Fruit fly (Drosophila melanogaster) whole organism, embryonic: ENCODE measurements around the gene CG14273.

Source experiments
- ATbp ChIP-seq: fragments of 200-800 bp; sonication (Bioruptor generic); optimal IDR thresholded peaks from 2 replicates; lab custom pipeline; 2017; ENCODE audit warnings: missing biosample characterization, mild to moderate bottlenecking, missing genetic modification characterization, missing genetic modification reagents
- Atf6 ChIP-seq: fragments of 200-800 bp; sonication (Bioruptor generic); IDR thresholded peaks from 2 replicates; pipeline ENCODE4 v1.3.6; 2022; ENCODE audit warnings: missing biosample characterization, missing genetic modification characterization
- Bteb2 ChIP-seq: fragments of 200-800 bp; sonication (Bioruptor generic); optimal IDR thresholded peaks from 2 replicates; lab custom pipeline; 2016; ENCODE audit warnings: missing biosample characterization, missing genetic modification characterization
- CG10267 ChIP-seq: fragments of 200-800 bp; sonication (Bioruptor generic); optimal IDR thresholded peaks from 2 replicates; lab custom pipeline; 2018; ENCODE audit warnings: missing biosample characterization, mild to moderate bottlenecking, missing genetic modification characterization, moderate library complexity
- CG11696 ChIP-seq: fragments of 200-800 bp; sonication (Bioruptor generic); IDR thresholded peaks from 2 replicates; pipeline ENCODE4 v1.3.6; 2022; ENCODE audit warnings: missing biosample characterization, missing genetic modification characterization
- CG15479 ChIP-seq: fragments of 200-800 bp; sonication (Bioruptor generic); optimal IDR thresholded peaks from 3 replicates; lab custom pipeline; 2019; ENCODE audit warnings: missing biosample characterization, mild to moderate bottlenecking, missing genetic modification characterization, moderate library complexity
- CG16813 ChIP-seq: fragments of 200-800 bp; sonication (Bioruptor generic); IDR thresholded peaks from 3 replicates; pipeline ENCODE4 v1.3.6; 2022; ENCODE audit warnings: missing biosample characterization, missing genetic modification characterization; ENCODE audit not compliant: partially characterized antibody
- CG17385 ChIP-seq: fragments of 200-800 bp; sonication (Bioruptor generic); optimal IDR thresholded peaks from 3 replicates; lab custom pipeline; 2018; ENCODE audit warnings: missing biosample characterization, mild to moderate bottlenecking, missing genetic modification characterization
- CG17802 ChIP-seq: fragments of 200-800 bp; sonication (Bioruptor generic); optimal IDR thresholded peaks from 2 replicates; lab custom pipeline; 2018; ENCODE audit warnings: missing biosample characterization, mild to moderate bottlenecking, missing genetic modification characterization, moderate library complexity
- CG1792 ChIP-seq: fragments of 200-800 bp; sonication (Bioruptor generic); optimal IDR thresholded peaks from 2 replicates; lab custom pipeline; 2016; ENCODE audit warnings: missing biosample characterization, missing genetic modification characterization
- CG18011 ChIP-seq: fragments of 200-800 bp; sonication (Bioruptor generic); optimal IDR thresholded peaks from 2 replicates; lab custom pipeline; 2017; ENCODE audit warnings: missing biosample characterization, missing genetic modification characterization, mild to moderate bottlenecking, moderate library complexity, missing genotype
- CG32772 ChIP-seq: fragments of 200-800 bp; sonication (Bioruptor generic); IDR thresholded peaks from 2 replicates; pipeline ENCODE4 v1.3.6; 2022; ENCODE audit warnings: missing biosample characterization, missing genetic modification characterization
- CG3995 ChIP-seq: fragments of 200-800 bp; sonication (Bioruptor generic); optimal IDR thresholded peaks from 3 replicates; lab custom pipeline; 2016; ENCODE audit warnings: missing biosample characterization, missing genetic modification characterization
- CG4328 ChIP-seq: fragments of 200-800 bp; sonication (Bioruptor generic); optimal IDR thresholded peaks from 3 replicates; lab custom pipeline; 2017; ENCODE audit warnings: missing biosample characterization, missing genetic modification reagents, missing genetic modification characterization
- CG4617 ChIP-seq: fragments of 200-800 bp; sonication (Bioruptor generic); optimal IDR thresholded peaks from 3 replicates; lab custom pipeline; 2016; ENCODE audit warnings: missing biosample characterization, missing genetic modification characterization, borderline replicate concordance
- CG6654 ChIP-seq: fragments of 200-800 bp; sonication (Bioruptor generic); optimal IDR thresholded peaks from 2 replicates; lab custom pipeline; 2017; ENCODE audit warnings: missing biosample characterization, mild to moderate bottlenecking, missing genetic modification characterization
- CG6689 ChIP-seq: fragments of 200-800 bp; sonication (Bioruptor generic); IDR thresholded peaks from 2 replicates; pipeline ENCODE4 v1.3.6; 2022; ENCODE audit warnings: missing biosample characterization, missing genetic modification characterization
- CG6854 ChIP-seq: fragments of 200-800 bp; sonication (Bioruptor generic); optimal IDR thresholded peaks from 3 replicates; lab custom pipeline; 2017; ENCODE audit warnings: missing biosample characterization, mild to moderate bottlenecking, missing genetic modification characterization
- CG7556 ChIP-seq: fragments of 200-800 bp; sonication (Bioruptor generic); optimal IDR thresholded peaks from 2 replicates; lab custom pipeline; 2017; ENCODE audit warnings: missing biosample characterization, mild to moderate bottlenecking, missing genetic modification characterization
- CG8089 ChIP-seq: fragments of 200-800 bp; sonication (Bioruptor generic); optimal IDR thresholded peaks from 3 replicates; lab custom pipeline; 2016; ENCODE audit warnings: missing biosample characterization, missing genetic modification characterization
- Chrac-16 ChIP-seq: fragments of 200-800 bp; sonication (Bioruptor generic); optimal IDR thresholded peaks from 3 replicates; lab custom pipeline; 2016; ENCODE audit warnings: missing biosample characterization, missing genetic modification characterization
- Drgx ChIP-seq: fragments of 200-800 bp; sonication (Bioruptor generic); IDR thresholded peaks from 2 replicates; pipeline ENCODE4 v1.3.6; 2022; ENCODE audit warnings: missing biosample characterization, missing genetic modification characterization
- E2f1 ChIP-seq: fragments of 200-800 bp; sonication (Bioruptor generic); IDR thresholded peaks from 2 replicates; pipeline ENCODE4 v1.3.6; 2022; ENCODE audit warnings: missing biosample characterization, missing genetic modification characterization
- Gsc ChIP-seq: fragments of 200-800 bp; sonication (Bioruptor generic); IDR thresholded peaks from 2 replicates; pipeline ENCODE4 v1.3.6; 2022; ENCODE audit warnings: missing biosample characterization, missing genetic modification characterization
- Gug ChIP-seq: fragments of 200-800 bp; sonication (Bioruptor generic); IDR thresholded peaks from 4 replicates; pipeline ENCODE4 v1.3.6; 2022; ENCODE audit warnings: missing biosample characterization, missing genetic modification characterization
- HmgZ ChIP-seq: fragments of 200-800 bp; sonication (Bioruptor generic); optimal IDR thresholded peaks from 2 replicates; lab custom pipeline; 2018; ENCODE audit warnings: missing biosample characterization, mild to moderate bottlenecking, missing genetic modification characterization
- Kr ChIP-seq: fragments of 200-800 bp; sonication (Bioruptor generic); optimal IDR thresholded peaks from 2 replicates; lab custom pipeline; 2017; ENCODE audit warnings: missing biosample characterization, mild to moderate bottlenecking, missing genetic modification characterization
- Neu2 ChIP-seq: fragments of 200-800 bp; sonication (Bioruptor generic); optimal IDR thresholded peaks from 3 replicates; lab custom pipeline; 2016; ENCODE audit warnings: missing biosample characterization, missing genetic modification characterization, borderline replicate concordance
- Nf-YC ChIP-seq: fragments of 200-800 bp; optimal IDR thresholded peaks from 3 replicates; lab custom pipeline; 2019; ENCODE audit warnings: missing biosample characterization, mild to moderate bottlenecking, missing genetic modification characterization, moderate library complexity
- Ptx1 ChIP-seq: fragments of 200-800 bp; sonication (Bioruptor generic); IDR thresholded peaks from 2 replicates; pipeline ENCODE4 v1.3.6; 2022; ENCODE audit warnings: missing biosample characterization, missing genetic modification characterization
- Rfx ChIP-seq: fragments of 200-800 bp; sonication (Bioruptor generic); IDR thresholded peaks from 2 replicates; pipeline ENCODE4 v1.3.6; 2022; ENCODE audit warnings: missing biosample characterization, missing genetic modification characterization
- Side ChIP-seq: fragments of 200-800 bp; sonication (Bioruptor generic); optimal IDR thresholded peaks from 2 replicates; lab custom pipeline; 2016; ENCODE audit warnings: missing biosample characterization, missing genetic modification characterization
- Sin3A ChIP-seq: fragments of >200 bp; optimal IDR thresholded peaks from 2 replicates; lab custom pipeline; 2018
- Taf1 ChIP-seq: fragments of 200-800 bp; sonication (Bioruptor generic); IDR thresholded peaks from 2 replicates; pipeline ENCODE4 v1.3.6; 2022; ENCODE audit warnings: missing biosample characterization, missing genetic modification characterization
- Xbp1 ChIP-seq: fragments of 200-800 bp; sonication (Bioruptor generic); optimal IDR thresholded peaks from 3 replicates; lab custom pipeline; 2016; ENCODE audit warnings: missing biosample characterization, mild to moderate bottlenecking, missing genetic modification characterization
- amos ChIP-seq: fragments of 200-800 bp; sonication (Bioruptor generic); IDR thresholded peaks from 2 replicates; pipeline ENCODE4 v1.3.6; 2022; ENCODE audit warnings: missing biosample characterization, missing genetic modification characterization; ENCODE audit not compliant: partially characterized antibody
- cas ChIP-seq: fragments of 200-800 bp; sonication (Bioruptor generic); IDR thresholded peaks from 2 replicates; pipeline ENCODE4 v1.3.6; 2022; ENCODE audit warnings: missing biosample characterization, missing genetic modification characterization
- esg ChIP-seq: fragments of 200-800 bp; sonication (Bioruptor generic); conservative IDR thresholded peaks from 2 replicates; pipeline ENCODE4 v1.3.6; 2022; ENCODE audit warnings: missing biosample characterization, missing genetic modification characterization
- exex ChIP-seq: fragments of 200-800 bp; sonication (Bioruptor generic); optimal IDR thresholded peaks from 4 replicates; lab custom pipeline; 2018; ENCODE audit warnings: missing biosample characterization, mild to moderate bottlenecking, missing genetic modification characterization, moderate library complexity
- fd96Cb ChIP-seq: fragments of 200-800 bp; sonication (Bioruptor generic); optimal IDR thresholded peaks from 2 replicates; lab custom pipeline; 2018; ENCODE audit warnings: missing biosample characterization, mild to moderate bottlenecking, missing genetic modification characterization, moderate library complexity
- inv ChIP-seq: fragments of 200-800 bp; sonication (Bioruptor generic); IDR thresholded peaks from 2 replicates; pipeline ENCODE4 v1.3.6; 2022; ENCODE audit warnings: missing biosample characterization, missing genetic modification characterization; ENCODE audit not compliant: partially characterized antibody
- kay ChIP-seq: fragments of 200-800 bp; sonication (Bioruptor generic); optimal IDR thresholded peaks from 2 replicates; lab custom pipeline; 2016; ENCODE audit warnings: missing biosample characterization, missing genetic modification characterization
- klu ChIP-seq: fragments of 200-800 bp; sonication (Bioruptor generic); IDR thresholded peaks from 2 replicates; pipeline ENCODE4 v1.3.6; 2022; ENCODE audit warnings: missing biosample characterization, missing genetic modification characterization
- lab ChIP-seq: fragments of 200-800 bp; sonication (Bioruptor generic); optimal IDR thresholded peaks from 3 replicates; lab custom pipeline; 2017; ENCODE audit warnings: missing biosample characterization, missing genetic modification characterization, mild to moderate bottlenecking, moderate library complexity, missing genetic modification reagents
- nom ChIP-seq: fragments of 200-800 bp; sonication (Bioruptor generic); optimal IDR thresholded peaks from 2 replicates; lab custom pipeline; 2017; ENCODE audit warnings: missing biosample characterization, missing genetic modification characterization, mild to moderate bottlenecking, moderate library complexity, missing genetic modification reagents
- pfk ChIP-seq: fragments of 200-800 bp; sonication (Bioruptor generic); optimal IDR thresholded peaks from 2 replicates; lab custom pipeline; 2018; ENCODE audit warnings: missing biosample characterization, mild to moderate bottlenecking, missing genetic modification characterization, moderate library complexity
- pzg ChIP-seq: fragments of 200-800 bp; sonication (Bioruptor generic); optimal IDR thresholded peaks from 3 replicates; lab custom pipeline; 2018; ENCODE audit warnings: missing biosample characterization, mild to moderate bottlenecking, missing genetic modification characterization, moderate library complexity
- schlank ChIP-seq: fragments of 200-800 bp; sonication (Bioruptor generic); optimal IDR thresholded peaks from 2 replicates; lab custom pipeline; 2018; ENCODE audit warnings: missing biosample characterization, mild to moderate bottlenecking, missing genetic modification characterization
- sd ChIP-seq: fragments of 200-800 bp; sonication (Bioruptor generic); optimal IDR thresholded peaks from 3 replicates; lab custom pipeline; 2018; ENCODE audit warnings: missing biosample characterization, mild to moderate bottlenecking, missing genetic modification characterization, moderate library complexity
- seq ChIP-seq: fragments of 200-800 bp; sonication (Bioruptor generic); IDR thresholded peaks from 2 replicates; pipeline ENCODE4 v1.3.6; 2022; ENCODE audit warnings: missing biosample characterization, missing genetic modification characterization
- sr ChIP-seq: fragments of 200-800 bp; sonication (Bioruptor generic); IDR thresholded peaks from 3 replicates; pipeline ENCODE4 v1.3.6; 2022; ENCODE audit warnings: missing biosample characterization, missing genetic modification characterization
- z ChIP-seq: fragments of 200-800 bp; sonication (Bioruptor generic); IDR thresholded peaks from 3 replicates; pipeline ENCODE4 v1.3.6; 2022; ENCODE audit warnings: missing biosample characterization, missing genetic modification characterization

Gene CG14273

dm6 chr2L:8305409-8305808 is 37.1 kb upstream of the CG14273 start, which contains the start of gene CG7840 (continued):
- no peak for TF ChIP-seq fd96Cb
- no peak for TF ChIP-seq CG15479 (GFP tag; lab: Kevin White, UChicago)
- peak; percentile 82 for TF ChIP-seq CG16813 (GFP tag; lab: Robert Waterston, UW)
- TF ChIP-seq Sin3A (lab: Kevin White, UChicago) = no peak
- no peak for TF ChIP-seq Taf1 (GFP tag; lab: Robert Waterston, UW)
- no peak for TF ChIP-seq Bteb2
- TF ChIP-seq nom (GFP tag; lab: Kevin White, UChicago) = no peak
- no peak for TF ChIP-seq klu (GFP tag; lab: Robert Waterston, UW)
- no peak for TF ChIP-seq Gug (GFP tag; lab: Robert Waterston, UW)
- peak; percentile 74 for TF ChIP-seq inv (GFP tag; lab: Robert Waterston, UW)
- TF ChIP-seq z (GFP tag; lab: Robert Waterston, UW) = no peak
- no peak for TF ChIP-seq CG7556
- no peak for TF ChIP-seq Chrac-16 (GFP tag; lab: Kevin White, UChicago)
- no peak for TF ChIP-seq Side (GFP tag; lab: Kevin White, UChicago)
- no peak for TF ChIP-seq Kr (GFP tag; lab: Kevin White, UChicago)
- no peak for TF ChIP-seq CG11696 (GFP tag; lab: Robert Waterston, UW)
- TF ChIP-seq Gsc (GFP tag; lab: Robert Waterston, UW) = no peak
- no peak for TF ChIP-seq CG6854 (GFP tag; lab: Kevin White, UChicago)
- TF ChIP-seq pfk (GFP tag; lab: Kevin White, UChicago) = no peak
- no peak for TF ChIP-seq Drgx
- no peak for TF ChIP-seq exex (tag; lab: Kevin White, UChicago)
- no peak for TF ChIP-seq Atf6
- no peak for TF ChIP-seq schlank (tag; lab: Kevin White, UChicago)
- no peak for TF ChIP-seq CG6689 (GFP tag; lab: Robert Waterston, UW)
- no peak for TF ChIP-seq Rfx (GFP tag; lab: Robert Waterston, UW)
- no peak for TF ChIP-seq Nf-YC (tag; lab: Kevin White, UChicago)
- no peak for TF ChIP-seq lab (GFP tag; lab: Kevin White, UChicago)
- no peak for TF ChIP-seq CG1792 (GFP tag; lab: Kevin White, UChicago)
- peak; percentile 77 for TF ChIP-seq CG3995 (GFP tag; lab: Kevin White, UChicago)
- TF ChIP-seq E2f1 = no peak
- no peak for TF ChIP-seq sd (tag; lab: Kevin White, UChicago)
- peak; percentile 88 for TF ChIP-seq amos
- TF ChIP-seq Xbp1 = no peak
- peak; percentile 47 for TF ChIP-seq pzg (GFP tag; lab: Kevin White, UChicago)
- TF ChIP-seq sr = no peak
- no peak for TF ChIP-seq Neu2 (GFP tag; lab: Kevin White, UChicago)
- TF ChIP-seq CG18011 (GFP tag; lab: Kevin White, UChicago) = no peak
- no peak for TF ChIP-seq CG8089 (GFP tag; lab: Kevin White, UChicago)
- TF ChIP-seq kay (GFP tag; lab: Kevin White, UChicago) = no peak
- TF ChIP-seq Ptx1 (GFP tag; lab: Robert Waterston, UW) = no peak
- TF ChIP-seq CG4617 (GFP tag; lab: Kevin White, UChicago) = no peak
- TF ChIP-seq HmgZ = no peak
- TF ChIP-seq cas = no peak
- TF ChIP-seq ATbp = no peak
- no peak for TF ChIP-seq seq (GFP tag; lab: Robert Waterston, UW)
- TF ChIP-seq CG17385 (GFP tag; lab: Kevin White, UChicago) = no peak
- no peak for TF ChIP-seq CG6654
- no peak for TF ChIP-seq CG10267 (tag; lab: Kevin White, UChicago)
- no peak for TF ChIP-seq CG17802 (tag; lab: Kevin White, UChicago)
- no peak for TF ChIP-seq CG32772
- no peak for TF ChIP-seq CG4328 (GFP tag; lab: Kevin White, UChicago)
- no peak for TF ChIP-seq esg (GFP tag; lab: Robert Waterston, UW)
